Worm (Caenorhabditis elegans) whole organism, late embryonic: ENCODE data around the gene thn-1.

Experiments
- C38D4.7 ChIP-seq: fragments of 200-800 bp; sonication (Bioruptor generic); optimal IDR thresholded peaks from 2 replicates; lab custom pipeline; 2018; ENCODE audit warnings: mild to moderate bottlenecking, missing genetic modification characterization, moderate library complexity, missing compliant biosample characterization
- ceh-22 ChIP-seq: sonication (generic microtip); optimal IDR thresholded peaks from 2 replicates; lab custom pipeline; 2017; ENCODE audit warnings: missing biosample characterization, missing genetic modification characterization
- fkh-10 ChIP-seq: fragments of 150-350 bp; optimal IDR thresholded peaks from 2 replicates; lab custom pipeline; 2014; ENCODE audit warnings: missing biosample characterization, missing genetic modification reagents, missing genetic modification characterization
- gmeb-2 ChIP-seq: sonication (generic microtip); optimal IDR thresholded peaks from 2 replicates; lab custom pipeline; 2016; ENCODE audit warnings: missing genetic modification characterization, inconsistent platforms, missing compliant biosample characterization
- mec-3 ChIP-seq: sonication (generic microtip); optimal IDR thresholded peaks from 2 replicates; lab custom pipeline; 2016; ENCODE audit warnings: borderline replicate concordance, missing genetic modification characterization, missing compliant biosample characterization
- odd-2 ChIP-seq: sonication (generic microtip); optimal IDR thresholded peaks from 2 replicates; lab custom pipeline; 2017; ENCODE audit warnings: antibody characterized with exemption, mild to moderate bottlenecking, missing genetic modification characterization, missing compliant biosample characterization
- rnt-1 ChIP-seq: sonication (generic microtip); optimal IDR thresholded peaks from 2 replicates; lab custom pipeline; 2016; ENCODE audit warnings: missing genetic modification characterization, missing compliant biosample characterization
- sdc-2 ChIP-seq: sonication (generic microtip); optimal IDR thresholded peaks from 2 replicates; lab custom pipeline; 2016; ENCODE audit warnings: missing genotype, missing genetic modification characterization, missing compliant biosample characterization
- sox-4 ChIP-seq: sonication (generic microtip); optimal IDR thresholded peaks from 2 replicates; lab custom pipeline; 2017; ENCODE audit warnings: mild to moderate bottlenecking, missing genetic modification characterization, inconsistent platforms, missing compliant biosample characterization
- ztf-16 ChIP-seq: sonication (generic microtip); optimal IDR thresholded peaks from 2 replicates; lab custom pipeline; 2017; ENCODE audit warnings: missing genetic modification characterization, missing compliant biosample characterization

DNA sequence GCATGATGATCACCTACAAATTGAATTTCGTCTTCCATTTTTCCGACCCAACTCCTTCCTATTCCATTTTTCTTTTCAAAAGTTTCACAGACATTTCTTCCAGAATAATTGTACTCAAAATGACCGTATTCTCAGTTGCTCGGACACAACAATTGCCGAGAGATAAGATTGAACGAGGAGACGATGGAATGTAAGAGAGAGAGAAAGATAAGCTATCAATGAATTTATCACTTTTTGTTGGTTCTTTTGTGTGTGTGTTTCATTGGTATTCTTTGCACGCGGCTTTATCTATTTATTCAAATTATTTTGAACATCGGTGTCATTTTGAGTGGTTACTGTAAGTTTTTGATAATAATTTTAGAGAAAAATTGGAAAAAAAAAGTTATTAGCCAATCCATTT lies 40.6 kb downstream of the thn-1 start, which contains the start of gene ugt-65:
- TF ChIP-seq sox-4 (tag; lab: Kevin White, UChicago) (no peak), ceh-22 (tag; lab: Kevin White, UChicago) (no peak), gmeb-2 (tag; lab: Kevin White, UChicago) (no peak), odd-2 (tag; lab: Kevin White, UChicago) (no peak), C38D4.7 (GFP tag; lab: Kevin White, UChicago) (no peak), ztf-16 (tag; lab: Kevin White, UChicago) (no peak), sdc-2 (tag; lab: Kevin White, UChicago) (no peak), rnt-1 (no peak), mec-3 (tag; lab: Kevin White, UChicago) (no peak), fkh-10 (GFP tag; lab: Kevin White, UChicago) (no peak)
